Worm (Caenorhabditis elegans) whole organism, L4/young adult: ENCODE results near the gene sulp-5.

Experiments
- W03F9.2 ChIP-seq: fragments of 150-350 bp; optimal IDR thresholded peaks from 2 replicates; lab custom pipeline; 2014; ENCODE audit warnings: missing biosample characterization, missing genetic modification characterization
- dao-5 ChIP-seq: sonication (generic microtip); optimal IDR thresholded peaks from 2 replicates; lab custom pipeline; 2016; ENCODE audit warnings: missing genotype, missing genetic modification characterization, moderate library complexity, missing compliant biosample characterization
- him-1 ChIP-seq: sonication (generic microtip); optimal IDR thresholded peaks from 2 replicates; lab custom pipeline; 2016; ENCODE audit warnings: missing genotype, missing genetic modification reagents, missing genetic modification characterization, missing compliant biosample characterization

DNA sequence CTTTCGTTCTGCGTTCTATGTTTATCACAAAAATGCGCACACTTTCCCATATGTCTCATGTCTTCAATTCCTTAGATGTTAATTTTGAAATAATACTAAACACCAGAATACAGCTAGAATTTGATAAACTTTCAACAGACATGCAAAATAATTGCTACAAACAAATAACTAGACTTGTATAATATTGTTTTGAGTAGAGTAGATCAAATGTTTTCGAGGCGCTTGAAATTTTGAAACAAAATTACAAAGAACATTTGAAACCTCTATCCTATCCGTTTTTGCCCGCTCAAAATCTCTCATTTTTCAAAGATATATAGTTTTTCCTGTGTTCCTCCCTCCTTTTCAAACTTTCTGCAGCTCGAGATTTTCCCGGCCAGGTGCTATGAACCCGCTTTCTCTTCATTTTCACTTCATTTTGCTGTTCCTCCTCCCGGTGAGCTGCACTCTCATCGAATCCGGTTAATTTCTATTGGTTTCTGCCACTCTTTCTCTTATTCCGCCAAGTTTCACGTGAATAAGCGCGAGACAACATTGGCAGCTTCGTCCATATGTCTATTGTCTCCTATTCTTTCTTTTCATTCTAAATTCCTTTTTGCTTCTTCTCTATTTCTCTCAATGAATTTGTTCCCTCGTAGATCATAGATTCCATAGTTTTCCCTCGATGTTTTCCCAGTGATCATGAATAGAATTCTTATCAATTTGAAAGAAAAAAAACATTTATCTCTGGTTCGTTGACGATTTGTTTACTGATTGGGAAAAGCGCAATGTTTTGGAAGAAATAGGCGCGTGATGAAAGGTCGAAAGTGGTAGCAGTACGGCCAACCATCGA lies 42.1 kb downstream of the sulp-5 start:
- TF ChIP-seq W03F9.2 (tag; lab: Kevin White, UChicago) (no peak), him-1 (tag; lab: Kevin White, UChicago) (no peak), dao-5 (tag; lab: Kevin White, UChicago) (no peak)
